Fruit fly (Drosophila melanogaster) S2 (cell line): ENCODE results near the gene Cpr67B.

Experiments used
- CG8478 ChIP-seq: fragments of >200 bp; optimal IDR thresholded peaks from 2 replicates; lab custom pipeline; 2018
- CTCF ChIP-seq, 2 experiments: fragments of >200 bp; optimal IDR thresholded peaks; 2 replicates each; lab custom pipeline; 2018

- no peak for TF ChIP-seq CG8478
- peak in 1 of 2 experiments; percentile 16 for TF ChIP-seq CTCF (optimal IDR thresholded peaks at IDR 0.05; lab: Kevin White, UChicago)
Observed at dm6 chr3L:9442625-9443282, 38.2 kb downstream of the Cpr67B start, which contains the start of gene Srg3.
